Fruit fly (Drosophila melanogaster) whole organism, embryonic: Measurements from ENCODE around the gene mRRF2.

ENCODE experiments used
- Aef1 ChIP-seq: fragments of 200-800 bp; sonication (Bioruptor generic); IDR thresholded peaks from 3 replicates; pipeline ENCODE4 v1.3.6; 2022; ENCODE audit warnings: missing biosample characterization, missing genetic modification characterization
- CG10462 ChIP-seq: fragments of 200-800 bp; sonication (Bioruptor generic); optimal IDR thresholded peaks from 2 replicates; lab custom pipeline; 2016; ENCODE audit warnings: missing biosample characterization, missing genetic modification characterization
- CG10565 ChIP-seq: fragments of 200-800 bp; sonication (Bioruptor generic); optimal IDR thresholded peaks from 3 replicates; lab custom pipeline; 2016; ENCODE audit warnings: missing biosample characterization, mild to moderate bottlenecking, missing genetic modification characterization
- CG10654 ChIP-seq: fragments of 200-800 bp; sonication (Bioruptor generic); optimal IDR thresholded peaks from 2 replicates; lab custom pipeline; 2016; ENCODE audit warnings: missing biosample characterization, missing genetic modification characterization
- CG10959 ChIP-seq: fragments of 200-800 bp; sonication (Bioruptor generic); IDR thresholded peaks from 2 replicates; pipeline ENCODE4 v1.3.6; 2022; ENCODE audit warnings: missing biosample characterization, missing genetic modification characterization
- CG12659 ChIP-seq: fragments of 200-800 bp; sonication (Bioruptor generic); optimal IDR thresholded peaks from 3 replicates; lab custom pipeline; 2017; ENCODE audit warnings: mild to moderate bottlenecking, missing biosample characterization, missing genetic modification reagents, missing genetic modification characterization
- CG14860 ChIP-seq: fragments of 200-800 bp; sonication (Bioruptor generic); IDR thresholded peaks from 3 replicates; pipeline ENCODE4 v1.3.6; 2022; ENCODE audit warnings: missing biosample characterization, missing genetic modification characterization; ENCODE audit not compliant: partially characterized antibody
- CG1647 ChIP-seq: fragments of 200-800 bp; sonication (Bioruptor generic); optimal IDR thresholded peaks from 3 replicates; lab custom pipeline; 2016; ENCODE audit warnings: missing biosample characterization, missing genetic modification characterization
- CG3281 ChIP-seq: fragments of 200-800 bp; sonication (Bioruptor generic); optimal IDR thresholded peaks from 3 replicates; lab custom pipeline; 2017; ENCODE audit warnings: missing biosample characterization, mild to moderate bottlenecking, missing genetic modification characterization
- CG34376 ChIP-seq: fragments of 200-800 bp; sonication (Bioruptor generic); optimal IDR thresholded peaks from 2 replicates; lab custom pipeline; 2018; ENCODE audit warnings: missing biosample characterization, mild to moderate bottlenecking, missing genetic modification characterization
- CG4617 ChIP-seq: fragments of 200-800 bp; sonication (Bioruptor generic); optimal IDR thresholded peaks from 3 replicates; lab custom pipeline; 2016; ENCODE audit warnings: missing biosample characterization, missing genetic modification characterization, borderline replicate concordance
- CG7372 ChIP-seq: fragments of 200-800 bp; sonication (Bioruptor generic); IDR thresholded peaks from 2 replicates; pipeline ENCODE4 v1.3.6; 2022; ENCODE audit warnings: missing biosample characterization, missing genetic modification characterization
- CG7987 ChIP-seq: fragments of 200-800 bp; sonication (Bioruptor generic); optimal IDR thresholded peaks from 2 replicates; lab custom pipeline; 2018; ENCODE audit warnings: missing biosample characterization, mild to moderate bottlenecking, missing genetic modification characterization, moderate library complexity
- CG9797 ChIP-seq: fragments of 200-800 bp; sonication (Bioruptor generic); optimal IDR thresholded peaks from 3 replicates; lab custom pipeline; 2018; ENCODE audit warnings: missing biosample characterization, mild to moderate bottlenecking, missing genetic modification characterization
- CTCF ChIP-seq: fragments of 200-800 bp; sonication (Bioruptor generic); optimal IDR thresholded peaks from 2 replicates; lab custom pipeline; 2017; ENCODE audit warnings: missing biosample characterization, mild to moderate bottlenecking, missing genetic modification characterization, moderate library complexity
- Camta ChIP-seq: fragments of 200-800 bp; sonication (Bioruptor generic); optimal IDR thresholded peaks from 2 replicates; lab custom pipeline; 2016; ENCODE audit warnings: missing biosample characterization, missing genetic modification characterization
- D ChIP-seq, 2 experiments: fragments of 200-800 bp in 1 of 2; fragments of >200 bp in 1 of 2; sonication (Bioruptor generic) in 1 of 2; optimal IDR thresholded peaks; 2 replicates in 1 of 2; 3 replicates in 1 of 2; lab custom pipeline; 2017; ENCODE audit warnings: mild to moderate bottlenecking in 1 of 2, missing biosample characterization in 1 of 2, missing genetic modification characterization in 1 of 2, missing genetic modification reagents in 1 of 2
- Doc3 ChIP-seq: fragments of 200-800 bp; sonication (Bioruptor generic); IDR thresholded peaks from 3 replicates; pipeline ENCODE4 v1.3.6; 2022; ENCODE audit warnings: missing biosample characterization, missing genetic modification characterization; ENCODE audit not compliant: partially characterized antibody
- Dp ChIP-seq: fragments of 200-800 bp; sonication (Bioruptor generic); optimal IDR thresholded peaks from 2 replicates; lab custom pipeline; 2018; ENCODE audit warnings: missing biosample characterization, mild to moderate bottlenecking, missing genetic modification characterization, moderate library complexity
- Fer1 ChIP-seq: fragments of 200-800 bp; sonication (Bioruptor generic); optimal IDR thresholded peaks from 2 replicates; lab custom pipeline; 2017; ENCODE audit warnings: missing biosample characterization, mild to moderate bottlenecking, missing genetic modification characterization
- HLH4C ChIP-seq: fragments of 200-800 bp; sonication (Bioruptor generic); IDR thresholded peaks from 3 replicates; pipeline ENCODE4 v1.3.6; 2022; ENCODE audit warnings: missing biosample characterization, missing genetic modification characterization; ENCODE audit not compliant: partially characterized antibody
- Hand ChIP-seq: fragments of 200-800 bp; sonication (Bioruptor generic); optimal IDR thresholded peaks from 2 replicates; lab custom pipeline; 2017; ENCODE audit warnings: mild to moderate bottlenecking, missing biosample characterization, missing genetic modification reagents, missing genetic modification characterization
- HmgZ ChIP-seq: fragments of 200-800 bp; sonication (Bioruptor generic); optimal IDR thresholded peaks from 2 replicates; lab custom pipeline; 2018; ENCODE audit warnings: missing biosample characterization, mild to moderate bottlenecking, missing genetic modification characterization
- Kr ChIP-seq: fragments of 200-800 bp; sonication (Bioruptor generic); optimal IDR thresholded peaks from 2 replicates; lab custom pipeline; 2017; ENCODE audit warnings: missing biosample characterization, mild to moderate bottlenecking, missing genetic modification characterization
- Nf-YB ChIP-seq: fragments of 200-800 bp; sonication (Bioruptor generic); optimal IDR thresholded peaks from 3 replicates; lab custom pipeline; 2019; ENCODE audit warnings: missing biosample characterization, mild to moderate bottlenecking, missing genetic modification characterization, moderate library complexity
- Stat92E ChIP-seq, 3 experiments: fragments of >200 bp in 2 of 3; fragments of 200-800 bp in 1 of 3; sonication (Bioruptor generic) in 1 of 3; optimal IDR thresholded peaks; 2 replicates each; lab custom pipeline; 2017 to 2019; ENCODE audit warnings: missing biosample characterization in 3 of 3, missing genetic modification characterization in 3 of 3, mild to moderate bottlenecking in 1 of 3, moderate library complexity in 1 of 3
- Xrp1 ChIP-seq: fragments of 200-800 bp; sonication (Bioruptor generic); IDR thresholded peaks from 2 replicates; pipeline ENCODE4 v1.3.6; 2022; ENCODE audit warnings: missing biosample characterization, missing genetic modification characterization
- ap ChIP-seq: fragments of 200-800 bp; sonication (Bioruptor generic); IDR thresholded peaks from 2 replicates; pipeline ENCODE4 v1.3.6; 2022; ENCODE audit warnings: missing biosample characterization, missing genetic modification characterization
- bbx ChIP-seq: fragments of 200-800 bp; sonication (Bioruptor generic); IDR thresholded peaks from 2 replicates; pipeline ENCODE4 v1.3.6; 2022; ENCODE audit warnings: missing biosample characterization, missing genetic modification characterization; ENCODE audit not compliant: partially characterized antibody
- bsh ChIP-seq, 2 experiments: fragments of 200-800 bp; sonication (Bioruptor generic); optimal IDR thresholded peaks; 2 replicates each; lab custom pipeline; 2017 to 2018; ENCODE audit warnings: mild to moderate bottlenecking in 2 of 2, missing biosample characterization in 2 of 2, missing genetic modification characterization in 2 of 2, moderate library complexity in 1 of 2
- chm ChIP-seq: fragments of 200-800 bp; sonication (Bioruptor generic); IDR thresholded peaks from 2 replicates; pipeline ENCODE4 v1.3.6; 2022; ENCODE audit warnings: missing biosample characterization, missing genetic modification characterization
- croc ChIP-seq: fragments of 200-800 bp; sonication (Bioruptor generic); conservative IDR thresholded peaks from 3 replicates; pipeline ENCODE4 v1.3.6; 2022; ENCODE audit warnings: missing biosample characterization, missing genetic modification characterization
- da ChIP-seq: fragments of 200-800 bp; sonication (Bioruptor generic); optimal IDR thresholded peaks from 2 replicates; lab custom pipeline; 2016; ENCODE audit warnings: missing biosample characterization, missing genetic modification characterization
- danr ChIP-seq: fragments of 200-800 bp; sonication (Bioruptor generic); IDR thresholded peaks from 2 replicates; pipeline ENCODE4 v1.3.6; 2022; ENCODE audit warnings: missing biosample characterization, missing genetic modification characterization
- ems ChIP-seq: fragments of 200-800 bp; sonication (Bioruptor generic); optimal IDR thresholded peaks from 3 replicates; lab custom pipeline; 2016; ENCODE audit warnings: missing biosample characterization, missing genetic modification characterization
- fd96Cb ChIP-seq: fragments of 200-800 bp; sonication (Bioruptor generic); optimal IDR thresholded peaks from 2 replicates; lab custom pipeline; 2018; ENCODE audit warnings: missing biosample characterization, mild to moderate bottlenecking, missing genetic modification characterization, moderate library complexity
- gcm2 ChIP-seq: fragments of 200-800 bp; sonication (Bioruptor generic); optimal IDR thresholded peaks from 2 replicates; lab custom pipeline; 2016; ENCODE audit warnings: missing biosample characterization, missing genetic modification characterization
- hth ChIP-seq: fragments of >200 bp; optimal IDR thresholded peaks from 2 replicates; lab custom pipeline; 2017; ENCODE audit warnings: inconsistent platforms
- lilli ChIP-seq: fragments of 200-800 bp; sonication (Bioruptor generic); optimal IDR thresholded peaks from 3 replicates; lab custom pipeline; 2016; ENCODE audit warnings: missing biosample characterization, missing genetic modification characterization
- maf-S ChIP-seq: fragments of 200-800 bp; sonication (Bioruptor generic); optimal IDR thresholded peaks from 2 replicates; lab custom pipeline; 2016; ENCODE audit warnings: missing biosample characterization, missing genetic modification characterization
- nom ChIP-seq: fragments of 200-800 bp; sonication (Bioruptor generic); optimal IDR thresholded peaks from 2 replicates; lab custom pipeline; 2017; ENCODE audit warnings: missing biosample characterization, missing genetic modification characterization, mild to moderate bottlenecking, moderate library complexity, missing genetic modification reagents
- onecut ChIP-seq: fragments of 200-800 bp; sonication (Bioruptor generic); IDR thresholded peaks from 2 replicates; pipeline ENCODE4 v1.3.6; 2022; ENCODE audit warnings: missing biosample characterization, missing genetic modification characterization
- org-1 ChIP-seq: fragments of 200-800 bp; sonication (Bioruptor generic); optimal IDR thresholded peaks from 2 replicates; lab custom pipeline; 2017; ENCODE audit warnings: missing biosample characterization, missing genetic modification characterization
- schlank ChIP-seq: fragments of 200-800 bp; sonication (Bioruptor generic); optimal IDR thresholded peaks from 2 replicates; lab custom pipeline; 2018; ENCODE audit warnings: missing biosample characterization, mild to moderate bottlenecking, missing genetic modification characterization
- sens-2 ChIP-seq: fragments of 200-800 bp; sonication (Bioruptor generic); IDR thresholded peaks from 2 replicates; pipeline ENCODE4 v1.3.6; 2022; ENCODE audit warnings: missing biosample characterization, missing genetic modification characterization
- tna ChIP-seq: fragments of 200-800 bp; sonication (Bioruptor generic); IDR thresholded peaks from 2 replicates; pipeline ENCODE4 v1.3.6; 2022; ENCODE audit warnings: missing biosample characterization, missing genetic modification characterization; ENCODE audit not compliant: partially characterized antibody
- trem ChIP-seq: fragments of 200-800 bp; optimal IDR thresholded peaks from 3 replicates; lab custom pipeline; 2019; ENCODE audit warnings: missing biosample characterization, mild to moderate bottlenecking, missing genetic modification characterization, moderate library complexity
- trh ChIP-seq: fragments of 200-800 bp; sonication (Bioruptor generic); optimal IDR thresholded peaks from 2 replicates; lab custom pipeline; 2016; ENCODE audit warnings: missing biosample characterization, missing genetic modification characterization
- twi ChIP-seq: fragments of 200-800 bp; optimal IDR thresholded peaks from 2 replicates; lab custom pipeline; 2019; ENCODE audit warnings: missing biosample characterization, mild to moderate bottlenecking, missing genetic modification characterization, moderate library complexity
- vfl ChIP-seq: fragments of 200-800 bp; sonication (Bioruptor generic); optimal IDR thresholded peaks from 2 replicates; lab custom pipeline; 2016; ENCODE audit warnings: missing biosample characterization, missing genetic modification characterization

The mRRF2 gene

DNA sequence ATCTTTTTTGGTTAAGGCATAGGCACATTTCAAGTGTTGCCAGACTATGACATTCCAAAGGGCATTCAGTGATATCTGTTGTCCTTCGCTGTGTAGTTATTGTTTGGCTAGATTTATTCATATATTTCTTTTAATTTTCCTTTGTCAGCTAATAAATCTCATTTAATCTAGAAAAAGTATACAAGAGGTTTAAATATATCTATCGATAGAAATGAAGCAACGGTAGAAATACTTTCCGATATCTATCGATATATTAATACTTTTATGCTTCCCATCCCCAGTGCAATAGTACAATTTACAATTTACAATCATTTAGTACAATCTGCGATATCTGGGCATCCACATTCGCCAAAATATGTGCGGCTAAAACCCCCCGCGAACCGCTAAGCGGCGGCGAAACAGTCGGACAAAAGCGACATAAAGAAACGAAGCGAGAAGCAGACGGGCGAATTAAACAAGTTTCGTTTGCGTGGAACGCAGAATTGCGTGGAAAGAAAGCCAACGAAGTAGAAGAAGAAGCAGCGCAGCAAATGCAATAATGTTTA, 26.0 kb upstream of the mRRF2 start, which contains the start of gene Efa6 (continued):
- TF ChIP-seq CG12659 (peak; percentile 90), maf-S (GFP tag; lab: Kevin White, UChicago) (peak; percentile 48), croc (GFP tag; lab: Robert Waterston, UW) (no peak), onecut (GFP tag; lab: Robert Waterston, UW) (no peak), trem (tag; lab: Kevin White, UChicago) (peak; percentile 84), nom (GFP tag; lab: Kevin White, UChicago) (peak; percentile 54), CG1647 (GFP tag; lab: Kevin White, UChicago) (peak; percentile 24), Aef1 (GFP tag; lab: Robert Waterston, UW) (no peak), CG4617 (GFP tag; lab: Kevin White, UChicago) (peak; percentile 71), HLH4C (GFP tag; lab: Robert Waterston, UW) (peak; percentile 90), schlank (tag; lab: Kevin White, UChicago) (peak; percentile 2), Camta (GFP tag; lab: Kevin White, UChicago) (peak; percentile 58), CG7987 (GFP tag; lab: Kevin White, UChicago) (no peak), D (optimal IDR thresholded peaks at IDR 0.05; lab: Kevin White, UChicago) (no peak), D (GFP tag; optimal IDR thresholded peaks at IDR 0.05; lab: Kevin White, UChicago) (no peak), CG14860 (GFP tag; lab: Robert Waterston, UW) (peak; percentile 91), vfl (no peak), CG7372 (no peak), bbx (GFP tag; lab: Robert Waterston, UW) (peak; percentile 86), Stat92E (GFP tag; optimal IDR thresholded peaks at IDR 0.05; lab: Kevin White, UChicago) (peak in 1 of 3 experiments; percentile 62), Fer1 (GFP tag; lab: Kevin White, UChicago) (peak; percentile 40), chm (no peak), tna (GFP tag; lab: Robert Waterston, UW) (peak; percentile 70), CTCF (peak; percentile 22), trh (GFP tag; lab: Kevin White, UChicago) (peak; percentile 47), Hand (GFP tag; lab: Kevin White, UChicago) (peak; percentile 43), gcm2 (GFP tag; lab: Kevin White, UChicago) (no peak), Dp (GFP tag; lab: Kevin White, UChicago) (peak; percentile 93), hth (no peak), ap (no peak), twi (tag; lab: Kevin White, UChicago) (no peak), CG10462 (GFP tag; lab: Kevin White, UChicago) (no peak), CG9797 (GFP tag; lab: Kevin White, UChicago) (peak; percentile 45), sens-2 (GFP tag; lab: Robert Waterston, UW) (no peak), fd96Cb (tag; lab: Kevin White, UChicago) (peak; percentile 19), danr (GFP tag; lab: Robert Waterston, UW) (no peak), CG10565 (GFP tag; lab: Kevin White, UChicago) (no peak), CG10654 (GFP tag; lab: Kevin White, UChicago) (peak; percentile 19), ems (GFP tag; lab: Kevin White, UChicago) (peak; percentile 15), lilli (peak; percentile 62), CG10959 (GFP tag; lab: Robert Waterston, UW) (no peak), CG34376 (peak; percentile 65), Xrp1 (GFP tag; lab: Robert Waterston, UW) (peak; percentile 16; the same call in 1 of the 2 replicates), Nf-YB (GFP tag; lab: Kevin White, UChicago) (no peak), CG3281 (GFP tag; lab: Kevin White, UChicago) (peak; percentile 25), HmgZ (tag; lab: Kevin White, UChicago) (peak; percentile 74), bsh (GFP tag; optimal IDR thresholded peaks at IDR 0.05; lab: Kevin White, UChicago) (peak; percentile 11 to 30), Doc3 (GFP tag; lab: Robert Waterston, UW) (peak; percentile 98), org-1 (GFP tag; lab: Kevin White, UChicago) (no peak), Kr (GFP tag; lab: Kevin White, UChicago) (no peak), da (GFP tag; lab: Kevin White, UChicago) (no peak)
